Fruit fly (Drosophila melanogaster) whole organism, adult: ENCODE measurements around the gene CG31793.

Experiments
- CG11617 ChIP-seq: fragments of 200-800 bp; sonication (Bioruptor generic); optimal IDR thresholded peaks from 2 replicates; lab custom pipeline; 2017; ENCODE audit warnings: mild to moderate bottlenecking, missing biosample characterization, missing genetic modification reagents, missing genetic modification characterization
- CG12768 ChIP-seq: fragments of 200-800 bp; sonication (Bioruptor generic); optimal IDR thresholded peaks from 2 replicates; lab custom pipeline; 2017; ENCODE audit warnings: missing biosample characterization, missing genetic modification characterization, mild to moderate bottlenecking, moderate library complexity, missing genetic modification reagents
- CG14711 ChIP-seq: fragments of 200-800 bp; sonication (Bioruptor generic); optimal IDR thresholded peaks from 2 replicates; lab custom pipeline; 2018; ENCODE audit warnings: missing biosample characterization, mild to moderate bottlenecking, missing genetic modification characterization, moderate library complexity
- CG1620 ChIP-seq: fragments of 200-800 bp; sonication (Bioruptor generic); optimal IDR thresholded peaks from 2 replicates; lab custom pipeline; 2016; ENCODE audit warnings: missing biosample characterization, missing genetic modification characterization
- CG33017 ChIP-seq: fragments of 200-800 bp; sonication (Bioruptor generic); optimal IDR thresholded peaks from 2 replicates; lab custom pipeline; 2018; ENCODE audit warnings: missing biosample characterization, mild to moderate bottlenecking, missing genetic modification characterization, moderate library complexity
- CG5204 ChIP-seq: fragments of 200-800 bp; sonication (Bioruptor generic); optimal IDR thresholded peaks from 2 replicates; lab custom pipeline; 2016; ENCODE audit warnings: missing biosample characterization, missing genetic modification characterization
- CG7045 ChIP-seq: fragments of 200-800 bp; sonication (Bioruptor generic); optimal IDR thresholded peaks from 2 replicates; lab custom pipeline; 2017; ENCODE audit warnings: missing biosample characterization, mild to moderate bottlenecking, missing genetic modification characterization
- CG7101 ChIP-seq: fragments of 200-800 bp; sonication (Bioruptor generic); optimal IDR thresholded peaks from 2 replicates; lab custom pipeline; 2018; ENCODE audit warnings: missing biosample characterization, mild to moderate bottlenecking, missing genetic modification characterization, moderate library complexity
- Clk ChIP-seq: fragments of 200-800 bp; sonication (Bioruptor generic); optimal IDR thresholded peaks from 2 replicates; lab custom pipeline; 2017; ENCODE audit warnings: missing biosample characterization, missing genetic modification characterization
- Crg-1 ChIP-seq: fragments of 200-800 bp; sonication (Bioruptor generic); optimal IDR thresholded peaks from 2 replicates; lab custom pipeline; 2016; ENCODE audit warnings: missing biosample characterization, missing genetic modification characterization
- Hr96 ChIP-seq: fragments of 200-800 bp; sonication (Bioruptor generic); optimal IDR thresholded peaks from 2 replicates; lab custom pipeline; 2016; ENCODE audit warnings: missing biosample characterization, missing genetic modification characterization
- Mnt ChIP-seq: fragments of 200-800 bp; sonication (Bioruptor generic); optimal IDR thresholded peaks from 2 replicates; lab custom pipeline; 2016; ENCODE audit warnings: missing biosample characterization, mild to moderate bottlenecking, missing genetic modification characterization
- bab1 ChIP-seq: fragments of 200-800 bp; sonication (Bioruptor generic); optimal IDR thresholded peaks from 3 replicates; lab custom pipeline; 2019; ENCODE audit warnings: missing biosample characterization, mild to moderate bottlenecking, missing genetic modification characterization, moderate library complexity
- cic ChIP-seq: fragments of 200-800 bp; sonication (Bioruptor generic); optimal IDR thresholded peaks from 2 replicates; lab custom pipeline; 2017; ENCODE audit warnings: missing biosample characterization, mild to moderate bottlenecking, missing genetic modification characterization, moderate library complexity
- cnc ChIP-seq, 2 experiments: fragments of >200 bp; optimal IDR thresholded peaks; 2 replicates each; lab custom pipeline; 2017
- kay ChIP-seq: fragments of 200-800 bp; sonication (Bioruptor generic); peaks from one replicate; lab custom pipeline; 2016; ENCODE audit warnings: missing biosample characterization, missing genetic modification characterization, borderline replicate concordance
- ovo ChIP-seq: fragments of 200-800 bp; sonication (Bioruptor generic); optimal IDR thresholded peaks from 2 replicates; lab custom pipeline; 2016; ENCODE audit warnings: missing biosample characterization, missing genetic modification characterization
- pad ChIP-seq: fragments of 200-800 bp; sonication (Bioruptor generic); optimal IDR thresholded peaks from 3 replicates; lab custom pipeline; 2017; ENCODE audit warnings: missing biosample characterization, missing genetic modification characterization, mild to moderate bottlenecking, moderate library complexity, missing genetic modification reagents
- tj ChIP-seq: fragments of 200-800 bp; sonication (Bioruptor generic); optimal IDR thresholded peaks from 3 replicates; lab custom pipeline; 2017; ENCODE audit warnings: missing biosample characterization, mild to moderate bottlenecking, missing genetic modification characterization, moderate library complexity
- toe ChIP-seq: fragments of 200-800 bp; sonication (Bioruptor generic); optimal IDR thresholded peaks from 2 replicates; lab custom pipeline; 2016; ENCODE audit warnings: missing biosample characterization, missing genetic modification characterization

Gene CG31793

dm6 chr2L:18965367-18966213, 37.6 kb upstream of the CG31793 start:
- TF ChIP-seq ovo (GFP tag; lab: Kevin White, UChicago) (no peak), CG33017 (peak; percentile 40), bab1 (no peak), CG5204 (GFP tag; lab: Kevin White, UChicago) (no peak), kay (GFP tag; lab: Kevin White, UChicago) (peak; percentile 58), Crg-1 (GFP tag; lab: Kevin White, UChicago) (no peak), CG11617 (GFP tag; lab: Kevin White, UChicago) (no peak), CG14711 (no peak), cic (GFP tag; lab: Kevin White, UChicago) (peak; percentile 41), CG7045 (GFP tag; lab: Kevin White, UChicago) (no peak), CG1620 (GFP tag; lab: Kevin White, UChicago) (no peak), toe (GFP tag; lab: Kevin White, UChicago) (no peak), CG12768 (GFP tag; lab: Kevin White, UChicago) (no peak), Mnt (GFP tag; lab: Kevin White, UChicago) (no peak), Hr96 (GFP tag; lab: Kevin White, UChicago) (no peak), Clk (GFP tag; lab: Kevin White, UChicago) (peak; percentile 26), tj (GFP tag; lab: Kevin White, UChicago) (no peak), pad (GFP tag; lab: Kevin White, UChicago) (no peak), CG7101 (tag; lab: Kevin White, UChicago) (no peak)

dm6 chr2L:18966214-18966556, 37.0 kb upstream of the CG31793 start:
- peak; percentile 49 for TF ChIP-seq tj (GFP tag; lab: Kevin White, UChicago)
- TF ChIP-seq CG7045 (GFP tag; lab: Kevin White, UChicago): peak; percentile 92
- TF ChIP-seq CG12768 (GFP tag; lab: Kevin White, UChicago): peak; percentile 87
- peak; percentile 74 for TF ChIP-seq CG1620 (GFP tag; lab: Kevin White, UChicago)
- peak; percentile 66 for TF ChIP-seq cic (GFP tag; lab: Kevin White, UChicago)
- peak; percentile 62 for TF ChIP-seq Mnt (GFP tag; lab: Kevin White, UChicago)
- TF ChIP-seq CG7101 (tag; lab: Kevin White, UChicago): peak; percentile 90
- TF ChIP-seq CG14711: peak; percentile 89
- TF ChIP-seq Clk (GFP tag; lab: Kevin White, UChicago): peak; percentile 49
- peak; percentile 81 for TF ChIP-seq CG11617 (GFP tag; lab: Kevin White, UChicago)
- TF ChIP-seq cnc (optimal IDR thresholded peaks at IDR 0.05; lab: Kevin White, UChicago): no peak
- TF ChIP-seq Hr96 (GFP tag; lab: Kevin White, UChicago): peak; percentile 45
- TF ChIP-seq toe (GFP tag; lab: Kevin White, UChicago): peak; percentile 84
- TF ChIP-seq Crg-1 (GFP tag; lab: Kevin White, UChicago): peak; percentile 75
- peak; percentile 86 for TF ChIP-seq CG33017
- peak; percentile 49 for TF ChIP-seq pad (GFP tag; lab: Kevin White, UChicago)
- peak; percentile 71 for TF ChIP-seq ovo (GFP tag; lab: Kevin White, UChicago)
- TF ChIP-seq bab1: peak; percentile 91
- no peak for TF ChIP-seq kay (GFP tag; lab: Kevin White, UChicago)
- TF ChIP-seq CG5204 (GFP tag; lab: Kevin White, UChicago): peak; percentile 84

- TF ChIP-seq CG1620 (GFP tag; lab: Kevin White, UChicago) (no peak), CG11617 (GFP tag; lab: Kevin White, UChicago) (peak; percentile 82), toe (GFP tag; lab: Kevin White, UChicago) (no peak), ovo (GFP tag; lab: Kevin White, UChicago) (no peak), Hr96 (GFP tag; lab: Kevin White, UChicago) (no peak), tj (GFP tag; lab: Kevin White, UChicago) (peak; percentile 31), CG7045 (GFP tag; lab: Kevin White, UChicago) (peak; percentile 60), Crg-1 (GFP tag; lab: Kevin White, UChicago) (no peak), CG12768 (GFP tag; lab: Kevin White, UChicago) (peak; percentile 42), Mnt (GFP tag; lab: Kevin White, UChicago) (no peak), pad (GFP tag; lab: Kevin White, UChicago) (peak; percentile 51), bab1 (peak; percentile 92), CG33017 (peak; percentile 12), cic (GFP tag; lab: Kevin White, UChicago) (no peak), CG7101 (tag; lab: Kevin White, UChicago) (peak; percentile 78), CG14711 (peak; percentile 79), kay (GFP tag; lab: Kevin White, UChicago) (peak; percentile 26), cnc (optimal IDR thresholded peaks at IDR 0.05; lab: Kevin White, UChicago) (no peak), CG5204 (GFP tag; lab: Kevin White, UChicago) (peak; percentile 13)
Observed at dm6 chr2L:18966844-18967243, 36.3 kb upstream of the CG31793 start.

dm6 chr2L:18967897-18968296, 35.3 kb upstream of the CG31793 start:
- TF ChIP-seq Crg-1 (GFP tag; lab: Kevin White, UChicago) (no peak), CG11617 (GFP tag; lab: Kevin White, UChicago) (no peak), pad (GFP tag; lab: Kevin White, UChicago) (no peak)

- TF ChIP-seq pad (GFP tag; lab: Kevin White, UChicago) (peak; percentile 44), ovo (GFP tag; lab: Kevin White, UChicago) (no peak), CG1620 (GFP tag; lab: Kevin White, UChicago) (peak; percentile 58), CG11617 (GFP tag; lab: Kevin White, UChicago) (peak; percentile 53), CG5204 (GFP tag; lab: Kevin White, UChicago) (peak; percentile 53), cnc (optimal IDR thresholded peaks at IDR 0.05; lab: Kevin White, UChicago) (no peak), Clk (GFP tag; lab: Kevin White, UChicago) (no peak), CG12768 (GFP tag; lab: Kevin White, UChicago) (no peak), toe (GFP tag; lab: Kevin White, UChicago) (peak; percentile 63), tj (GFP tag; lab: Kevin White, UChicago) (peak; percentile 49), CG33017 (peak; percentile 41), Mnt (GFP tag; lab: Kevin White, UChicago) (peak; percentile 71), CG7101 (tag; lab: Kevin White, UChicago) (peak; percentile 55), Hr96 (GFP tag; lab: Kevin White, UChicago) (peak; percentile 67), bab1 (peak; percentile 63), kay (GFP tag; lab: Kevin White, UChicago) (no peak), CG7045 (GFP tag; lab: Kevin White, UChicago) (peak; percentile 40), Crg-1 (GFP tag; lab: Kevin White, UChicago) (peak; percentile 48), cic (GFP tag; lab: Kevin White, UChicago) (peak; percentile 13), CG14711 (peak; percentile 46)
Observed at dm6 chr2L:18968370-18969105, 34.6 kb upstream of the CG31793 start, which contains the start of the genes Nak and Tango6. Nak (minus strand) TSS chr2L:18968744. Tango6 (plus strand) TSS chr2L:18969028.
